Worm (Caenorhabditis elegans) whole organism, L4 larva: ENCODE results near the gene K10C8.4.

Experiments used
- ZK337.2 ChIP-seq: fragments of 200-800 bp; sonication (Bioruptor generic); IDR thresholded peaks from 2 replicates; pipeline ENCODE4 v1.3.6; 2022; ENCODE audit warnings: missing genetic modification reagents, missing genetic modification characterization, missing compliant biosample characterization
- arid-1 ChIP-seq: fragments of 200-800 bp; sonication (Bioruptor generic); conservative IDR thresholded peaks from 2 replicates; pipeline ENCODE4 v1.3.6; 2022; ENCODE audit warnings: missing genetic modification reagents, missing genetic modification characterization, missing compliant biosample characterization
- ceh-28 ChIP-seq: fragments of 150-350 bp; optimal IDR thresholded peaks from 2 replicates; lab custom pipeline; 2014; ENCODE audit warnings: missing biosample characterization, missing genetic modification reagents, missing genetic modification characterization
- daf-12 ChIP-seq: fragments of 150-350 bp; optimal IDR thresholded peaks from 2 replicates; lab custom pipeline; 2014; ENCODE audit warnings: missing biosample characterization, missing genetic modification reagents, missing genetic modification characterization
- dve-1 ChIP-seq: sonication (generic microtip); optimal IDR thresholded peaks from 2 replicates; lab custom pipeline; 2017; ENCODE audit warnings: antibody characterized with exemption, mild to moderate bottlenecking, missing genetic modification characterization, missing compliant biosample characterization; ENCODE audit not compliant: insufficient read depth
- fkh-10 ChIP-seq: fragments of 150-350 bp; optimal IDR thresholded peaks from 2 replicates; lab custom pipeline; 2014; ENCODE audit warnings: missing biosample characterization, missing genetic modification reagents, missing genetic modification characterization
- lin-39 ChIP-seq: fragments of 150-350 bp; optimal IDR thresholded peaks from 2 replicates; lab custom pipeline; 2014; ENCODE audit warnings: missing biosample characterization, missing genetic modification reagents, missing genetic modification characterization
- mep-1 ChIP-seq: fragments of 150-350 bp; sonication (generic microtip); optimal IDR thresholded peaks from 3 replicates; lab custom pipeline; 2014; ENCODE audit warnings: missing biosample characterization, missing genetic modification characterization
- nhr-237 ChIP-seq: sonication (generic microtip); optimal IDR thresholded peaks from 2 replicates; lab custom pipeline; 2017; ENCODE audit warnings: missing biosample characterization, missing genetic modification characterization
- unc-62 ChIP-seq, 3 experiments: fragments of 150-350 bp in 1 of 3; sonication (generic microtip); optimal IDR thresholded peaks in 2 of 3; peaks in 1 of 3; 1 replicate in 1 of 3; 2 replicates in 2 of 3; lab custom pipeline; 2014 to 2017; ENCODE audit warnings: missing biosample characterization in 3 of 3, missing genetic modification characterization in 3 of 3, missing genetic modification reagents in 3 of 3, missing genotype in 1 of 3
- zag-1 ChIP-seq: fragments of 150-350 bp; optimal IDR thresholded peaks from 2 replicates; lab custom pipeline; 2014; ENCODE audit warnings: missing biosample characterization, missing genetic modification characterization

DNA sequence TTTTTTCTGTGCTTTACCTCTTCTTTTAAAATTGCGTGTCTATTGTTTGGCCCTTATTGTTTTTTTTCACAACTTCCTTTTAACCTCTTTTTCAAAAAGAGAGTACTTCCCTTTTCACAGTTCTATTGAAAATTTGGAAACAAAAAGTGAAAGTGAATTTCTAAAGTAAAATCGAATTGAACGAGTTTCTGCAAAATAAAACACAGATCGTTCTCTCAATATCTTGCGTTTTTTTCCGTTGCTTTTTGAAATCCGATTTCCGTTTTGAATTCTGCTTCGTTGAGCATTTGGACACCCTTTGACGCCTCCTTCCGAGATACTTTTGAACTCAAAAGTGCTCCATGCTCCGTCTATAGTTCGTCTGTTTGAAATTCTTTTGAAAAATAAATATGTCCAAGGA is 19.8 kb upstream of the K10C8.4 start:
- TF ChIP-seq unc-62 (GFP tag; optimal IDR thresholded peaks at IDR 0.05 in 1 of 2; lab: Kevin White, UChicago) (no peak), unc-62 (tag; optimal IDR thresholded peaks at IDR 0.05; lab: Kevin White, UChicago) (no peak), mep-1 (no peak), ZK337.2 (GFP tag; lab: Robert Waterston, UW) (no peak), dve-1 (tag; lab: Kevin White, UChicago) (no peak), zag-1 (tag; lab: Kevin White, UChicago) (no peak), ceh-28 (tag; lab: Kevin White, UChicago) (no peak), nhr-237 (tag; lab: Kevin White, UChicago) (no peak), daf-12 (tag; lab: Kevin White, UChicago) (no peak), fkh-10 (GFP tag; lab: Kevin White, UChicago) (peak; percentile 88), arid-1 (no peak), lin-39 (no peak)
